Worm (Caenorhabditis elegans): ENCODE results near the gene C05D12.1.
A peak's percentile ranks its signal among the peaks of the same experiment; 100 is the strongest.

DNA sequence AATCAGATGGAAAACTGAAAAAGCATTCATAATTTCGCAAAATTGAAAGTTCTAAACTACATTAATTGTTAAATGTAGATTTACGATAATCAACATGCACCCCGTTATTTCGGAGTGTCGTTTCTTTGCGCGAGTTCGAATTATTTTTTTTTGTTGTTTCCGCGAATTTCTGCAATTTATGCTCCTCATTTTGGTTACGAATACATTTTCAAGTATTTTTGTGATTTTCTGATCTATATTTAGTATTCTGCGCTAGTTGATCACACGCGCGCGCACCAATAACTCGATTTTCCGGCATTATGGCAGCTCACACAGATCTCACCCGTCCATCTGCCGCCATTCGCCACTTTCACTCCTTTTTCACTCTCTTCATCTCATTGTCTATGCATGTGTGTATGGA, 24.7 kb upstream of the C05D12.1 start, which contains the start of gene VW02B12L.2:
- TF ChIP-seq ama-1 (optimal IDR thresholded peaks at IDR 0.05) (no peak), ztf-4 (tag; optimal IDR thresholded peaks at IDR 0.05) (no peak), nhr-237 (tag; optimal IDR thresholded peaks at IDR 0.05) (no peak), fos-1 (tag; optimal IDR thresholded peaks at IDR 0.05) (no peak), nhr-10 (tag; optimal IDR thresholded peaks at IDR 0.05) (no peak), mdl-1 (tag; optimal IDR thresholded peaks at IDR 0.05) (no peak), elt-3 (tag; optimal IDR thresholded peaks at IDR 0.05) (no peak), unc-55 (GFP tag; optimal IDR thresholded peaks at IDR 0.05) (peak; percentile 78), F13H6.1 (tag; optimal IDR thresholded peaks at IDR 0.05) (no peak), lin-13 (GFP tag; optimal IDR thresholded peaks at IDR 0.05) (peak; percentile 22), crh-2 (tag; optimal IDR thresholded peaks at IDR 0.05) (no peak), egl-27 (tag; optimal IDR thresholded peaks at IDR 0.05) (no peak), mbf-1 (tag; optimal IDR thresholded peaks at IDR 0.05) (no peak), lsy-2 (tag; optimal IDR thresholded peaks at IDR 0.05) (peak; percentile 34 to 72)

Measured in whole organism, L2 larva.